Fruit fly (Drosophila melanogaster) whole organism, embryonic: ENCODE data around the gene CG1774.

Experiments used
- Adf1 ChIP-seq: fragments of 200-800 bp; sonication (Bioruptor generic); IDR thresholded peaks from 2 replicates; pipeline ENCODE4 v1.3.6; 2022; ENCODE audit warnings: missing biosample characterization, missing genetic modification characterization
- BEAF-32 ChIP-seq: fragments of 200-800 bp; sonication (Bioruptor generic); optimal IDR thresholded peaks from 3 replicates; lab custom pipeline; 2017; ENCODE audit warnings: missing biosample characterization, missing genetic modification characterization, mild to moderate bottlenecking, moderate library complexity, missing genetic modification reagents
- CG10462 ChIP-seq: fragments of 200-800 bp; sonication (Bioruptor generic); optimal IDR thresholded peaks from 2 replicates; lab custom pipeline; 2016; ENCODE audit warnings: missing biosample characterization, missing genetic modification characterization
- CG11723 ChIP-seq: fragments of 200-800 bp; sonication (Bioruptor generic); optimal IDR thresholded peaks from 2 replicates; lab custom pipeline; 2017; ENCODE audit warnings: missing biosample characterization, mild to moderate bottlenecking, missing genetic modification characterization
- CG16779 ChIP-seq: fragments of 200-800 bp; sonication (Bioruptor generic); IDR thresholded peaks from 2 replicates; pipeline ENCODE4 v1.3.6; 2022; ENCODE audit warnings: missing biosample characterization, missing genetic modification characterization
- CG17802 ChIP-seq: fragments of 200-800 bp; sonication (Bioruptor generic); optimal IDR thresholded peaks from 2 replicates; lab custom pipeline; 2018; ENCODE audit warnings: missing biosample characterization, mild to moderate bottlenecking, missing genetic modification characterization, moderate library complexity
- CG17829 ChIP-seq: fragments of 200-800 bp; optimal IDR thresholded peaks from 2 replicates; lab custom pipeline; 2019; ENCODE audit warnings: missing biosample characterization, mild to moderate bottlenecking, missing genetic modification characterization, moderate library complexity
- CG18619 ChIP-seq: fragments of 200-800 bp; sonication (Bioruptor generic); optimal IDR thresholded peaks from 3 replicates; lab custom pipeline; 2017; ENCODE audit warnings: missing biosample characterization, mild to moderate bottlenecking, missing genetic modification characterization
- CG30020 ChIP-seq: fragments of 200-800 bp; optimal IDR thresholded peaks from 2 replicates; lab custom pipeline; 2019; ENCODE audit warnings: missing biosample characterization, mild to moderate bottlenecking, missing genetic modification characterization, moderate library complexity
- CG32767 ChIP-seq: fragments of 200-800 bp; sonication (Bioruptor generic); IDR thresholded peaks from 2 replicates; pipeline ENCODE4 v1.3.6; 2022; ENCODE audit warnings: missing biosample characterization, missing genetic modification characterization
- CG34224 ChIP-seq: fragments of 200-800 bp; sonication (Bioruptor generic); IDR thresholded peaks from 3 replicates; pipeline ENCODE4 v1.3.6; 2022; ENCODE audit warnings: missing biosample characterization, missing genetic modification characterization; ENCODE audit not compliant: partially characterized antibody
- CG4424 ChIP-seq: fragments of 200-800 bp; sonication (Bioruptor generic); optimal IDR thresholded peaks from 3 replicates; lab custom pipeline; 2016; ENCODE audit warnings: missing biosample characterization, missing genetic modification characterization
- CG4820 ChIP-seq: fragments of 200-800 bp; sonication (Bioruptor generic); optimal IDR thresholded peaks from 3 replicates; lab custom pipeline; 2016; ENCODE audit warnings: missing biosample characterization, missing genetic modification characterization
- CG7357 ChIP-seq: fragments of 200-800 bp; sonication (Bioruptor generic); IDR thresholded peaks from 3 replicates; pipeline ENCODE4 v1.3.6; 2022; ENCODE audit warnings: missing biosample characterization, missing genetic modification characterization
- CG7963 ChIP-seq: fragments of 200-800 bp; sonication (Bioruptor generic); IDR thresholded peaks from 3 replicates; pipeline ENCODE4 v1.3.6; 2022; ENCODE audit warnings: missing biosample characterization, missing genetic modification characterization; ENCODE audit not compliant: partially characterized antibody
- CG9727 ChIP-seq: fragments of 200-800 bp; sonication (Bioruptor generic); optimal IDR thresholded peaks from 3 replicates; lab custom pipeline; 2017; ENCODE audit warnings: missing biosample characterization, mild to moderate bottlenecking, missing genetic modification characterization
- CHES-1-like ChIP-seq: fragments of 200-800 bp; sonication (Bioruptor generic); optimal IDR thresholded peaks from 2 replicates; lab custom pipeline; 2016; ENCODE audit warnings: missing biosample characterization, missing genetic modification characterization
- Dip2 ChIP-seq: fragments of 200-800 bp; sonication (Bioruptor generic); IDR thresholded peaks from 2 replicates; pipeline ENCODE4 v1.3.6; 2022; ENCODE audit warnings: missing biosample characterization, missing genetic modification characterization
- Doc3 ChIP-seq: fragments of 200-800 bp; sonication (Bioruptor generic); IDR thresholded peaks from 3 replicates; pipeline ENCODE4 v1.3.6; 2022; ENCODE audit warnings: missing biosample characterization, missing genetic modification characterization; ENCODE audit not compliant: partially characterized antibody
- E2f1 ChIP-seq: fragments of 200-800 bp; sonication (Bioruptor generic); IDR thresholded peaks from 2 replicates; pipeline ENCODE4 v1.3.6; 2022; ENCODE audit warnings: missing biosample characterization, missing genetic modification characterization
- Elba2 ChIP-seq: fragments of 200-800 bp; sonication (Bioruptor generic); optimal IDR thresholded peaks from 3 replicates; lab custom pipeline; 2016; ENCODE audit warnings: missing biosample characterization, missing genetic modification characterization
- Gug ChIP-seq: fragments of 200-800 bp; sonication (Bioruptor generic); IDR thresholded peaks from 4 replicates; pipeline ENCODE4 v1.3.6; 2022; ENCODE audit warnings: missing biosample characterization, missing genetic modification characterization
- Hsf ChIP-seq: fragments of 200-800 bp; sonication (Bioruptor generic); optimal IDR thresholded peaks from 3 replicates; lab custom pipeline; 2016; ENCODE audit warnings: missing biosample characterization, missing genetic modification characterization
- Mrtf ChIP-seq: fragments of 200-800 bp; sonication (Bioruptor generic); IDR thresholded peaks from 3 replicates; pipeline ENCODE4 v1.3.6; 2022; ENCODE audit warnings: missing biosample characterization, missing genetic modification characterization
- Optix ChIP-seq: fragments of 200-800 bp; sonication (Bioruptor generic); IDR thresholded peaks from 3 replicates; pipeline ENCODE4 v1.3.6; 2022; ENCODE audit warnings: missing biosample characterization, missing genetic modification characterization
- Ravus ChIP-seq: fragments of 200-800 bp; sonication (Bioruptor generic); IDR thresholded peaks from 2 replicates; pipeline ENCODE4 v1.3.6; 2022; ENCODE audit warnings: missing biosample characterization, missing genetic modification characterization
- Tbp ChIP-seq: fragments of >200 bp; optimal IDR thresholded peaks from 2 replicates; lab custom pipeline; 2018; ENCODE audit warnings: missing biosample characterization, missing genetic modification characterization
- Vsx1 ChIP-seq: fragments of 200-800 bp; sonication (Bioruptor generic); optimal IDR thresholded peaks from 2 replicates; lab custom pipeline; 2017; ENCODE audit warnings: missing biosample characterization, mild to moderate bottlenecking, missing genetic modification characterization, missing genetic modification reagents
- caup ChIP-seq: fragments of 200-800 bp; sonication (Bioruptor generic); optimal IDR thresholded peaks from 3 replicates; lab custom pipeline; 2017; ENCODE audit warnings: missing biosample characterization, mild to moderate bottlenecking, missing genetic modification characterization, moderate library complexity; ENCODE audit not compliant: severe bottlenecking
- dm ChIP-seq: fragments of 200-800 bp; sonication (Bioruptor generic); optimal IDR thresholded peaks from 3 replicates; lab custom pipeline; 2016; ENCODE audit warnings: missing biosample characterization, missing genetic modification characterization
- ftz-f1 ChIP-seq: fragments of 200-800 bp; sonication (Bioruptor generic); optimal IDR thresholded peaks from 2 replicates; lab custom pipeline; 2016; ENCODE audit warnings: missing biosample characterization, missing genetic modification characterization
- gfzf ChIP-seq: fragments of 200-800 bp; sonication (Bioruptor generic); optimal IDR thresholded peaks from 2 replicates; lab custom pipeline; 2016; ENCODE audit warnings: missing biosample characterization, mild to moderate bottlenecking, missing genetic modification characterization, moderate library complexity
- hb ChIP-seq: fragments of 200-800 bp; sonication (Bioruptor generic); IDR thresholded peaks from 3 replicates; pipeline ENCODE4 v1.3.6; 2022; ENCODE audit warnings: missing biosample characterization, missing genetic modification characterization; ENCODE audit not compliant: partially characterized antibody
- hth ChIP-seq: fragments of >200 bp; optimal IDR thresholded peaks from 2 replicates; lab custom pipeline; 2017; ENCODE audit warnings: inconsistent platforms
- ind ChIP-seq: fragments of 200-800 bp; sonication (Bioruptor generic); optimal IDR thresholded peaks from 3 replicates; lab custom pipeline; 2016; ENCODE audit warnings: missing biosample characterization, missing genetic modification characterization
- insv ChIP-seq, 2 experiments: fragments of 200-800 bp; sonication (Bioruptor generic); optimal IDR thresholded peaks; 3 replicates each; lab custom pipeline; 2016 to 2018; ENCODE audit warnings: missing biosample characterization in 2 of 2, missing genetic modification characterization in 2 of 2
- klu ChIP-seq: fragments of 200-800 bp; sonication (Bioruptor generic); IDR thresholded peaks from 2 replicates; pipeline ENCODE4 v1.3.6; 2022; ENCODE audit warnings: missing biosample characterization, missing genetic modification characterization
- mirr ChIP-seq: fragments of 200-800 bp; sonication (Bioruptor generic); optimal IDR thresholded peaks from 3 replicates; lab custom pipeline; 2018; ENCODE audit warnings: missing biosample characterization, mild to moderate bottlenecking, missing genetic modification characterization
- pb ChIP-seq: fragments of 200-800 bp; sonication (Bioruptor generic); optimal IDR thresholded peaks from 3 replicates; lab custom pipeline; 2016; ENCODE audit warnings: missing biosample characterization, missing genetic modification characterization
- pfk ChIP-seq: fragments of 200-800 bp; sonication (Bioruptor generic); optimal IDR thresholded peaks from 2 replicates; lab custom pipeline; 2018; ENCODE audit warnings: missing biosample characterization, mild to moderate bottlenecking, missing genetic modification characterization, moderate library complexity
- pzg ChIP-seq: fragments of 200-800 bp; sonication (Bioruptor generic); optimal IDR thresholded peaks from 3 replicates; lab custom pipeline; 2018; ENCODE audit warnings: missing biosample characterization, mild to moderate bottlenecking, missing genetic modification characterization, moderate library complexity
- sens-2 ChIP-seq: fragments of 200-800 bp; sonication (Bioruptor generic); IDR thresholded peaks from 2 replicates; pipeline ENCODE4 v1.3.6; 2022; ENCODE audit warnings: missing biosample characterization, missing genetic modification characterization
- tna ChIP-seq: fragments of 200-800 bp; sonication (Bioruptor generic); IDR thresholded peaks from 2 replicates; pipeline ENCODE4 v1.3.6; 2022; ENCODE audit warnings: missing biosample characterization, missing genetic modification characterization; ENCODE audit not compliant: partially characterized antibody
- trh ChIP-seq: fragments of 200-800 bp; sonication (Bioruptor generic); optimal IDR thresholded peaks from 2 replicates; lab custom pipeline; 2016; ENCODE audit warnings: missing biosample characterization, missing genetic modification characterization
- wor ChIP-seq: fragments of 200-800 bp; sonication (Bioruptor generic); IDR thresholded peaks from 2 replicates; pipeline ENCODE4 v1.3.6; 2022; ENCODE audit warnings: missing biosample characterization, missing genetic modification characterization
- zf30C ChIP-seq: fragments of 200-800 bp; sonication (Bioruptor generic); optimal IDR thresholded peaks from 3 replicates; lab custom pipeline; 2018; ENCODE audit warnings: missing biosample characterization, mild to moderate bottlenecking, missing genetic modification characterization

CG1774 gene

dm6 chr3R:31616001-31616400 is 23.4 kb downstream of the CG1774 start, which contains the start of the genes Mnat9 and CG1792 (continued):
- TF ChIP-seq CG18619 (GFP tag; lab: Kevin White, UChicago) (peak; percentile 97), CG17802 (tag; lab: Kevin White, UChicago) (peak; percentile 94), Gug (GFP tag; lab: Robert Waterston, UW) (peak; percentile 99), Optix (GFP tag; lab: Robert Waterston, UW) (peak; percentile 98), zf30C (peak; percentile 83), dm (GFP tag; lab: Kevin White, UChicago) (peak; percentile 97), wor (GFP tag; lab: Robert Waterston, UW) (peak; percentile 98), E2f1 (GFP tag; lab: Robert Waterston, UW) (peak; percentile 99), caup (GFP tag; lab: Kevin White, UChicago) (peak; percentile 98), Adf1 (peak; percentile 89), tna (no peak), Hsf (GFP tag; lab: Kevin White, UChicago) (peak; percentile 99), Ravus (GFP tag; lab: Robert Waterston, UW) (peak; percentile 94), pb (GFP tag; lab: Kevin White, UChicago) (peak; percentile 97), CG32767 (GFP tag; lab: Robert Waterston, UW) (peak; percentile 98), Tbp (GFP tag; lab: Kevin White, UChicago) (no peak), Vsx1 (peak; percentile 88), ind (peak; percentile 99), CHES-1-like (peak; percentile 99), CG11723 (GFP tag; lab: Kevin White, UChicago) (peak; percentile 93), CG30020 (tag; lab: Kevin White, UChicago) (peak; percentile 85), sens-2 (GFP tag; lab: Robert Waterston, UW) (peak; percentile 99), pzg (GFP tag; lab: Kevin White, UChicago) (peak; percentile 82), CG4820 (GFP tag; lab: Kevin White, UChicago) (peak; percentile 98), BEAF-32 (GFP tag; lab: Kevin White, UChicago) (peak; percentile 53), CG16779 (GFP tag; lab: Robert Waterston, UW) (peak; percentile 99), pfk (GFP tag; lab: Kevin White, UChicago) (peak; percentile 62), klu (GFP tag; lab: Robert Waterston, UW) (peak; percentile 97), CG34224 (GFP tag; lab: Robert Waterston, UW) (peak; percentile 58), CG17829 (tag; lab: Kevin White, UChicago) (peak; percentile 99), mirr (peak; percentile 95), CG7963 (no peak), Doc3 (no peak), insv (GFP tag; optimal IDR thresholded peaks at IDR 0.05; lab: Kevin White, UChicago) (peak; percentile 23 to 65), gfzf (GFP tag; lab: Kevin White, UChicago) (peak; percentile 54), hth (lab: Kevin White, UChicago) (no peak), ftz-f1 (peak; percentile 80), Mrtf (GFP tag; lab: Robert Waterston, UW) (peak; percentile 99), Dip2 (GFP tag; lab: Robert Waterston, UW) (peak; percentile 65), CG9727 (GFP tag; lab: Kevin White, UChicago) (peak; percentile 98), CG4424 (GFP tag; lab: Kevin White, UChicago) (peak; percentile 99), Elba2 (GFP tag; lab: Kevin White, UChicago) (peak; percentile 82), CG7357 (GFP tag; lab: Robert Waterston, UW) (peak; percentile 95), trh (GFP tag; lab: Kevin White, UChicago) (peak; percentile 97), hb (GFP tag; lab: Robert Waterston, UW) (no peak), CG10462 (GFP tag; lab: Kevin White, UChicago) (peak; percentile 96)
